Fruit fly (Drosophila melanogaster) whole organism, wandering third instar larva: ENCODE data around the gene CG9512.

Source experiments
- Abd-B ChIP-seq: fragments of >200 bp; optimal IDR thresholded peaks from 2 replicates; lab custom pipeline; 2017; ENCODE audit warnings: missing biosample characterization, missing genetic modification characterization
- CG32264 ChIP-seq: fragments of 200-800 bp; sonication (Bioruptor generic); optimal IDR thresholded peaks from 2 replicates; lab custom pipeline; 2016; ENCODE audit warnings: missing biosample characterization, missing genetic modification characterization
- CG9705 ChIP-seq: fragments of 200-800 bp; sonication (Bioruptor generic); optimal IDR thresholded peaks from 2 replicates; lab custom pipeline; 2018; ENCODE audit warnings: missing biosample characterization, mild to moderate bottlenecking, missing genetic modification characterization
- CrebA ChIP-seq: fragments of 200-800 bp; sonication (Bioruptor generic); optimal IDR thresholded peaks from 2 replicates; lab custom pipeline; 2016; ENCODE audit warnings: missing biosample characterization, mild to moderate bottlenecking, missing genetic modification characterization, borderline replicate concordance
- Dfd ChIP-seq: fragments of >200 bp; optimal IDR thresholded peaks from 2 replicates; lab custom pipeline; 2017; ENCODE audit warnings: missing biosample characterization, missing genetic modification characterization
- Dif ChIP-seq: fragments of 200-275, 200-300 bp; sonication (Bioruptor generic); optimal IDR thresholded peaks from 2 replicates; lab custom pipeline; 2018; ENCODE audit warnings: missing biosample characterization, missing genetic modification characterization; ENCODE audit not compliant: partially characterized antibody
- GATAd ChIP-seq: sonication (Bioruptor generic); optimal IDR thresholded peaks from 2 replicates; lab custom pipeline; 2016; ENCODE audit warnings: missing biosample characterization, missing genetic modification characterization
- HLH106 ChIP-seq: fragments of 200-800 bp; optimal IDR thresholded peaks from 3 replicates; lab custom pipeline; 2019; ENCODE audit warnings: missing biosample characterization, mild to moderate bottlenecking, missing genetic modification characterization, moderate library complexity
- Hnf4 ChIP-seq: fragments of 200-800 bp; sonication (Bioruptor generic); optimal IDR thresholded peaks from 2 replicates; lab custom pipeline; 2016; ENCODE audit warnings: missing biosample characterization, mild to moderate bottlenecking, missing genetic modification characterization
- Hr78 ChIP-seq: fragments of >200 bp; optimal IDR thresholded peaks from 2 replicates; lab custom pipeline; 2017; ENCODE audit warnings: missing biosample characterization, missing genetic modification characterization
- Hr83 ChIP-seq: fragments of 200-300 bp; sonication (Bioruptor generic); optimal IDR thresholded peaks from 2 replicates; lab custom pipeline; 2016; ENCODE audit warnings: missing biosample characterization, mild to moderate bottlenecking, missing genetic modification characterization, moderate library complexity; ENCODE audit not compliant: poor library complexity, severe bottlenecking
- Jra ChIP-seq: sonication (Bioruptor generic); optimal IDR thresholded peaks from 2 replicates; lab custom pipeline; 2016; ENCODE audit warnings: missing biosample characterization, missing genetic modification characterization
- Mio ChIP-seq: sonication (Bioruptor generic); optimal IDR thresholded peaks from 2 replicates; lab custom pipeline; 2016; ENCODE audit warnings: missing biosample characterization, missing genetic modification characterization
- Myc ChIP-seq: fragments of >200 bp; optimal IDR thresholded peaks from 2 replicates; lab custom pipeline; 2017
- N ChIP-seq: fragments of >200 bp; optimal IDR thresholded peaks from 2 replicates; lab custom pipeline; 2018; ENCODE audit warnings: missing biosample characterization, missing external identifiers, missing genetic modification characterization
- OdsH ChIP-seq: fragments of 200-800 bp; sonication (Bioruptor generic); optimal IDR thresholded peaks from 2 replicates; lab custom pipeline; 2016; ENCODE audit warnings: missing biosample characterization, mild to moderate bottlenecking, missing genetic modification characterization
- Rel ChIP-seq, 2 experiments: fragments of 200-800 bp; sonication (Bioruptor generic) in 1 of 2; optimal IDR thresholded peaks; 2 replicates in 1 of 2; 3 replicates in 1 of 2; lab custom pipeline; 2016 to 2019; ENCODE audit warnings: mild to moderate bottlenecking in 2 of 2, missing biosample characterization in 2 of 2, missing genetic modification characterization in 2 of 2, moderate library complexity in 1 of 2
- Sp1 ChIP-seq: fragments of 200-800 bp; sonication (Bioruptor generic); optimal IDR thresholded peaks from 3 replicates; lab custom pipeline; 2019; ENCODE audit warnings: missing biosample characterization, mild to moderate bottlenecking, missing genetic modification characterization, moderate library complexity
- Vsx2 ChIP-seq: fragments of 200-300, 225-300 bp; sonication (Bioruptor generic); optimal IDR thresholded peaks from 2 replicates; lab custom pipeline; 2018; ENCODE audit warnings: missing biosample characterization, missing genetic modification characterization; ENCODE audit not compliant: partially characterized antibody
- br ChIP-seq: fragments of 200-800 bp; sonication (Bioruptor generic); optimal IDR thresholded peaks from 2 replicates; lab custom pipeline; 2016; ENCODE audit warnings: missing biosample characterization, missing genetic modification characterization
- brk ChIP-seq: fragments of 200-800 bp; sonication (Bioruptor generic); optimal IDR thresholded peaks from 2 replicates; lab custom pipeline; 2016; ENCODE audit warnings: missing biosample characterization, mild to moderate bottlenecking, missing genetic modification characterization
- dl ChIP-seq, 2 experiments: fragments of 175-275, 200-275 bp in 1 of 2; fragments of 200-275 bp in 1 of 2; sonication (Bioruptor generic); optimal IDR thresholded peaks; lab custom pipeline; 2018; ENCODE audit warnings: mild to moderate bottlenecking in 2 of 2, missing biosample characterization in 2 of 2, missing genetic modification characterization in 2 of 2, moderate library complexity in 2 of 2; ENCODE audit not compliant: partially characterized antibody in 2 of 2, insufficient read depth in 1 of 2
- dmrt93B ChIP-seq: fragments of 200-800 bp; sonication (Bioruptor generic); optimal IDR thresholded peaks from 2 replicates; lab custom pipeline; 2018; ENCODE audit warnings: missing biosample characterization, mild to moderate bottlenecking, missing genetic modification characterization
- dsf ChIP-seq: sonication (Bioruptor generic); optimal IDR thresholded peaks from 2 replicates; lab custom pipeline; 2016; ENCODE audit warnings: missing biosample characterization, missing genetic modification characterization, borderline replicate concordance
- ey ChIP-seq: fragments of 200-800 bp; sonication (Bioruptor generic); optimal IDR thresholded peaks from 2 replicates; lab custom pipeline; 2016; ENCODE audit warnings: missing biosample characterization, missing genetic modification characterization
- foxo ChIP-seq, 2 experiments: fragments of 200-800 bp; sonication (Bioruptor generic); optimal IDR thresholded peaks; 2 replicates in 1 of 2; 3 replicates in 1 of 2; lab custom pipeline; 2016 to 2017; ENCODE audit warnings: missing biosample characterization in 2 of 2, missing genetic modification characterization in 2 of 2
- fru ChIP-seq: fragments of 200-800 bp; sonication (Bioruptor generic); optimal IDR thresholded peaks from 3 replicates; lab custom pipeline; 2016; ENCODE audit warnings: missing biosample characterization, mild to moderate bottlenecking, missing genetic modification characterization
- h ChIP-seq: fragments of 200-800 bp; sonication (Bioruptor generic); optimal IDR thresholded peaks from 3 replicates; lab custom pipeline; 2016; ENCODE audit warnings: missing biosample characterization, mild to moderate bottlenecking, missing genetic modification characterization
- jim ChIP-seq: fragments of 175-275, 200-325 bp; sonication (Bioruptor generic); optimal IDR thresholded peaks from 2 replicates; lab custom pipeline; 2016; ENCODE audit warnings: missing biosample characterization, mild to moderate bottlenecking, missing genetic modification characterization
- lola ChIP-seq: fragments of >200 bp; optimal IDR thresholded peaks from 2 replicates; lab custom pipeline; 2017; ENCODE audit warnings: missing biosample characterization, missing genetic modification characterization
- pan ChIP-seq: fragments of >200 bp; optimal IDR thresholded peaks from 2 replicates; lab custom pipeline; 2017
- rgr ChIP-seq: fragments of 200-800 bp; sonication (Bioruptor generic); optimal IDR thresholded peaks from 3 replicates; lab custom pipeline; 2016; ENCODE audit warnings: missing biosample characterization, mild to moderate bottlenecking, missing genetic modification characterization
- sage ChIP-seq: fragments of 200-800 bp; sonication (Bioruptor generic); optimal IDR thresholded peaks from 2 replicates; lab custom pipeline; 2016; ENCODE audit warnings: missing biosample characterization, mild to moderate bottlenecking, missing genetic modification characterization
- sv ChIP-seq: fragments of 200-800 bp; sonication (Bioruptor generic); optimal IDR thresholded peaks from 3 replicates; lab custom pipeline; 2016; ENCODE audit warnings: missing biosample characterization, missing genetic modification characterization
- tai ChIP-seq: sonication (Bioruptor generic); optimal IDR thresholded peaks from 2 replicates; lab custom pipeline; 2016; ENCODE audit warnings: missing biosample characterization, missing genetic modification characterization
- usp ChIP-seq: fragments of >200 bp; optimal IDR thresholded peaks from 2 replicates; lab custom pipeline; 2017; ENCODE audit warnings: missing biosample characterization, missing genetic modification characterization
- woc ChIP-seq: sonication (Bioruptor generic); optimal IDR thresholded peaks from 2 replicates; lab custom pipeline; 2016; ENCODE audit warnings: missing biosample characterization, mild to moderate bottlenecking, missing genetic modification characterization

Gene CG9512

DNA sequence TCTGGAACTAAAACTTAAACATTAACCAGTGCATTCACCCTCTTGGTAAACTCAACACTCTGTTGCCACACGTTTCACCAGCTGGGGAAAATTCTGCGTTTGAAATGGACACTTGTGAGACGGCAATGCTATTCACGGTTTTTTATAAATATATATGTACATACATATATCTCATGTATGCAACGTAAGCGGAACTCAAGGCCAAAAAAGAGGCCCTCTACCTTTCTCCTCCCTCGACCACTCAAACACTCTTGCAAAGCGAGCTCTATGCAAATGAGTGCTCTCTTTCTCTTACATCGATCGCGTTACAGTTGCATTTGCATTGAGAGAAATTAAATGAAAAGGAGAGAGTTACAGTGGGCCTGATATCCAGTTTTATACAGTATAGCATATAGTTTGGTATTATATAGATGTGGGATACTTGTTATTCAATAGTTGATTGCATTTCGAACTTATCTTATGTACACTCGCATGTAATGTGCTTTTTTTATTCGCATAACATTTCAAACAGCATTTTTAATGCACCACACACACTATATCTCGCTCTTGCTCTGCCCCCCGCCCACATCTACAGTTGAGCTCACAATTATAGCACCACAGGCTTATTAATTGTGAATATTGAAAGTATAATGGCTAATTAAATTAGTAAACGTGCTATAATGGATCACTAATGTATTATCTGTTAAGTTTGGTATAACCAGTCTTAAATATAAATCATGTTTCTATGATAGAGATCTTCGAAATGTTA is 46.9 kb upstream of the CG9512 start (continued):
- TF ChIP-seq Mio (GFP tag; lab: Kevin White, UChicago) (no peak), tai (no peak), fru (GFP tag; lab: Kevin White, UChicago) (peak; percentile 77), lola (GFP tag; lab: Kevin White, UChicago) (no peak), Dfd (GFP tag; lab: Kevin White, UChicago) (no peak), OdsH (peak; percentile 70)

DNA sequence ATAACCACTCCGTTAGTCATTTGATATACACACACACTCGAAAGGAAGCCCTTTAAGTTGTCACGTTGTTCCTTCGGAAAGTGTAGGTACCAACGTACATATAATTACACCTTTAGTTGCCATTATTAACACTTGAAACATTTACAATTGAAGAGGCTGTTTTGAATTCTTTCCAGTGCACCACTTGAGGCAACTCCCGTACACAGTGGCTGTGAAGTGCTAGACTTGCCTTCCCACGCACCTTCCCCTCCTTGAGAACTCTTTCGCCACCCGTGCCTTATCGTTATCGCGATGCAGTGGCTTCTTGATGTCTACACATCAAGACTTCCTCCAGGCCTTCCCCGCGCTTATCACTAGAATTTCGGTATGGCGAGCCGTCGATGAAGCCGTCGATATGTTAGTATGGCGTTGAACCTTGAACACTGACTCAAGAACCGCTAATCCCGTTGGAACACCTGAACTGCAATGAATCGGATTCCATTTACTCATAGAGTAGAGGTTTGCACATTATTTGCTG is 46.1 kb upstream of the CG9512 start:
- TF ChIP-seq br (GFP tag; lab: Kevin White, UChicago) (peak; percentile 25), pan (lab: Kevin White, UChicago) (no peak), dl (GFP tag; optimal IDR thresholded peaks at IDR 0.05; lab: Kevin White, UChicago; ENCODE audit: insufficient read depth in 1 of 2, partially characterized antibody in 2 of 2) (peak in 1 of 2 experiments; percentile 26), CG32264 (GFP tag; lab: Kevin White, UChicago) (no peak), Abd-B (GFP tag; lab: Kevin White, UChicago) (no peak), rgr (GFP tag; lab: Kevin White, UChicago) (no peak), Hr78 (GFP tag; lab: Kevin White, UChicago) (no peak), sage (no peak), Vsx2 (GFP tag; lab: Kevin White, UChicago) (no peak), tai (no peak), brk (GFP tag; lab: Kevin White, UChicago) (no peak), Mio (GFP tag; lab: Kevin White, UChicago) (no peak), Dfd (GFP tag; lab: Kevin White, UChicago) (no peak), GATAd (GFP tag; lab: Kevin White, UChicago) (no peak), Hnf4 (GFP tag; lab: Kevin White, UChicago) (peak; percentile 54), Jra (GFP tag; lab: Kevin White, UChicago) (no peak), CrebA (GFP tag; lab: Kevin White, UChicago) (no peak), Rel (GFP tag; optimal IDR thresholded peaks at IDR 0.05; lab: Kevin White, UChicago) (no peak), Rel (tag; optimal IDR thresholded peaks at IDR 0.05; lab: Kevin White, UChicago) (peak; percentile 100), h (no peak), Sp1 (GFP tag; lab: Kevin White, UChicago) (no peak)

DNA sequence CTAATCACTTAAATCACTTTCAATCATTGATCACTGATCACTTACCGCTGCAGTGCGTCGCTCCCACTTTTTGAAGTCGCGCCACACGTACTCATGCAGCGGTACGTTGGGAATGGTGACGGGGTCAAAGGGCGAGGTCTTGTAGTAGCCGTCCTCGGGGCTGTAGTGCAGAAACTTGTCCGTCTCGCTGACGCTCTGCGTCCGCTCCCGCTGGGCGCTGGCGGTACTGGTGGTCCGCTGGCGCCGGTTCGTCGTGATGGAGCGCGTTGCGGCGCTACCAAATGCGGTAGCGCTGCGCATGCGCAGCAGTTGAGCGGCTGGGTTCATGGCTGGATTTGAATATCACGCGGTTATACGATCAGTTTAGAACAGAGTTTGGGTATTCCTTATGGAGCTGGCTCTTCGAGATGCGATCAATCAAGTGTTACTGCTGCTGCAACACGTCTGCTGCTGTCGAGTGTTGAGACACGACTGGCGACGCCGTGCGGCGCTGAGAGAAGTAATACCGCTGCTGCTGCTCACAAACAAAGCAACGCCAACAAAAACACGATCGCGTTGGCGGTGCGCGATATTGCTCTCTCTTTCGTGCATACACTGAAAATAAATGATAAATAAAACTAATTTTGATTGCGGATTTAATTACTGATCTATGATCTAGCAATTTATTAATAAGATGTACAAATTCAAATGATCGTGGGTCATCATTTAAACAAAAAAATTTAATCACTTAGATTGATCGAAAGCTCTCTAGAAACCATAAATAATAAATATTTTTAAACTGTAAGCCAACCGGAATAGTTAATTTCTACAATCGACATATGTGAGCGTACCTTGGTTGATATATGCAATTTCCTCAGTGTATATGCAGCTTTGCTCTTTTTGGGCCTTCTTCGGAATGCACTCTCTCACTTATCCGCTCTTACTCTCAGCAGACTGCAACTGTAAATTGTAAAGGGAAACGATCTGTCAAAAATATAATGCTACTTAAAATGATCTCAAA is 45.2 kb upstream of the CG9512 start:
- TF ChIP-seq dl (GFP tag; optimal IDR thresholded peaks at IDR 0.05; lab: Kevin White, UChicago; ENCODE audit: insufficient read depth in 1 of 2, partially characterized antibody in 2 of 2) (peak in 1 of 2 experiments; percentile 27), fru (GFP tag; lab: Kevin White, UChicago) (peak; percentile 98), usp (GFP tag; lab: Kevin White, UChicago) (no peak), sv (peak; percentile 89), Dif (GFP tag; lab: Kevin White, UChicago) (peak; percentile 54), OdsH (peak; percentile 97), brk (GFP tag; lab: Kevin White, UChicago) (peak; percentile 93), sage (peak; percentile 94), lola (GFP tag; lab: Kevin White, UChicago) (no peak), Dfd (GFP tag; lab: Kevin White, UChicago) (peak; percentile 94), jim (GFP tag; lab: Kevin White, UChicago) (peak; percentile 38), dsf (GFP tag; lab: Kevin White, UChicago) (peak; percentile 88), br (GFP tag; lab: Kevin White, UChicago) (peak; percentile 97), N (no peak), HLH106 (peak; percentile 99), CrebA (GFP tag; lab: Kevin White, UChicago) (peak; percentile 89), foxo (GFP tag; optimal IDR thresholded peaks at IDR 0.05; lab: Kevin White, UChicago) (peak; percentile 52 to 98), Hnf4 (GFP tag; lab: Kevin White, UChicago) (peak; percentile 95), Rel (GFP tag; optimal IDR thresholded peaks at IDR 0.05; lab: Kevin White, UChicago) (peak; percentile 74), Rel (tag; optimal IDR thresholded peaks at IDR 0.05; lab: Kevin White, UChicago) (peak; percentile 83), woc (GFP tag; lab: Kevin White, UChicago) (peak; percentile 97), rgr (GFP tag; lab: Kevin White, UChicago) (peak; percentile 98), ey (GFP tag; lab: Kevin White, UChicago) (peak; percentile 97), Vsx2 (GFP tag; lab: Kevin White, UChicago) (peak; percentile 70), h (peak; percentile 98), Hr78 (GFP tag; lab: Kevin White, UChicago) (no peak), GATAd (GFP tag; lab: Kevin White, UChicago) (peak; percentile 90), tai (peak; percentile 93), Myc (lab: Kevin White, UChicago) (no peak), Hr83 (GFP tag; lab: Kevin White, UChicago) (no peak), CG32264 (GFP tag; lab: Kevin White, UChicago) (peak; percentile 89), Jra (GFP tag; lab: Kevin White, UChicago) (peak; percentile 93), dmrt93B (GFP tag; lab: Kevin White, UChicago) (peak; percentile 99), CG9705 (peak; percentile 97), Abd-B (GFP tag; lab: Kevin White, UChicago) (no peak)
